Fruit fly (Drosophila melanogaster) whole organism, embryonic: ENCODE results near the gene Jhbp2.

Experiments used
- BtbVII ChIP-seq: fragments of 200-800 bp; sonication (Bioruptor generic); optimal IDR thresholded peaks from 3 replicates; lab custom pipeline; 2017; ENCODE audit warnings: missing biosample characterization, mild to moderate bottlenecking, missing genetic modification characterization
- CG10147 ChIP-seq: fragments of 200-800 bp; sonication (Bioruptor generic); optimal IDR thresholded peaks from 2 replicates; lab custom pipeline; 2019; ENCODE audit warnings: missing biosample characterization, mild to moderate bottlenecking, missing genetic modification characterization, moderate library complexity
- CG10543 ChIP-seq: fragments of 200-800 bp; sonication (Bioruptor generic); optimal IDR thresholded peaks from 3 replicates; lab custom pipeline; 2017; ENCODE audit warnings: missing biosample characterization, mild to moderate bottlenecking, missing genetic modification characterization, moderate library complexity
- CG11504 ChIP-seq: fragments of 200-800 bp; sonication (Bioruptor generic); optimal IDR thresholded peaks from 3 replicates; lab custom pipeline; 2019; ENCODE audit warnings: missing biosample characterization, mild to moderate bottlenecking, missing genetic modification characterization, moderate library complexity
- CG12744 ChIP-seq: fragments of 200-800 bp; sonication (Bioruptor generic); optimal IDR thresholded peaks from 2 replicates; lab custom pipeline; 2016; ENCODE audit warnings: missing biosample characterization, missing genetic modification characterization
- CG12769 ChIP-seq: fragments of 200-800 bp; sonication (Bioruptor generic); optimal IDR thresholded peaks from 2 replicates; lab custom pipeline; 2019; ENCODE audit warnings: missing biosample characterization, mild to moderate bottlenecking, missing genetic modification characterization, moderate library complexity
- CG13624 ChIP-seq: fragments of 200-800 bp; sonication (Bioruptor generic); optimal IDR thresholded peaks from 2 replicates; lab custom pipeline; 2016; ENCODE audit warnings: missing biosample characterization, missing genetic modification characterization
- CG14860 ChIP-seq: fragments of 200-800 bp; sonication (Bioruptor generic); IDR thresholded peaks from 3 replicates; pipeline ENCODE4 v1.3.6; 2022; ENCODE audit warnings: missing biosample characterization, missing genetic modification characterization; ENCODE audit not compliant: partially characterized antibody
- CG15479 ChIP-seq: fragments of 200-800 bp; sonication (Bioruptor generic); optimal IDR thresholded peaks from 3 replicates; lab custom pipeline; 2019; ENCODE audit warnings: missing biosample characterization, mild to moderate bottlenecking, missing genetic modification characterization, moderate library complexity
- CG16815 ChIP-seq: fragments of 200-800 bp; sonication (Bioruptor generic); optimal IDR thresholded peaks from 3 replicates; lab custom pipeline; 2017; ENCODE audit warnings: missing biosample characterization, mild to moderate bottlenecking, missing genetic modification characterization
- CG31441 ChIP-seq: fragments of 200-800 bp; sonication (Bioruptor generic); IDR thresholded peaks from 2 replicates; pipeline ENCODE4 v1.3.6; 2022; ENCODE audit warnings: missing biosample characterization, missing genetic modification characterization
- CG34376 ChIP-seq: fragments of 200-800 bp; sonication (Bioruptor generic); optimal IDR thresholded peaks from 2 replicates; lab custom pipeline; 2018; ENCODE audit warnings: missing biosample characterization, mild to moderate bottlenecking, missing genetic modification characterization
- CG4328 ChIP-seq: fragments of 200-800 bp; sonication (Bioruptor generic); optimal IDR thresholded peaks from 3 replicates; lab custom pipeline; 2017; ENCODE audit warnings: missing biosample characterization, missing genetic modification reagents, missing genetic modification characterization
- CG4360 ChIP-seq: fragments of 200-800 bp; sonication (Bioruptor generic); IDR thresholded peaks from 2 replicates; pipeline ENCODE4 v1.3.6; 2022; ENCODE audit warnings: missing biosample characterization, missing genetic modification characterization
- CG8290 ChIP-seq, 3 experiments: fragments of 200-800 bp; sonication (Bioruptor generic); optimal IDR thresholded peaks; 2 replicates each; lab custom pipeline; 2016 to 2019; ENCODE audit warnings: missing biosample characterization in 3 of 3, missing genetic modification characterization in 3 of 3, mild to moderate bottlenecking in 2 of 3, moderate library complexity in 1 of 3
- CG9932 ChIP-seq: fragments of 200-800 bp; sonication (Bioruptor generic); IDR thresholded peaks from 2 replicates; pipeline ENCODE4 v1.3.6; 2022; ENCODE audit warnings: missing biosample characterization, missing genetic modification characterization
- CTCF ChIP-seq: fragments of 200-800 bp; sonication (Bioruptor generic); optimal IDR thresholded peaks from 2 replicates; lab custom pipeline; 2017; ENCODE audit warnings: missing biosample characterization, mild to moderate bottlenecking, missing genetic modification characterization, moderate library complexity
- Deaf1 ChIP-seq: fragments of 200-800 bp; optimal IDR thresholded peaks from 3 replicates; lab custom pipeline; 2019; ENCODE audit warnings: missing biosample characterization, mild to moderate bottlenecking, missing genetic modification characterization, moderate library complexity
- Drgx ChIP-seq: fragments of 200-800 bp; sonication (Bioruptor generic); IDR thresholded peaks from 2 replicates; pipeline ENCODE4 v1.3.6; 2022; ENCODE audit warnings: missing biosample characterization, missing genetic modification characterization
- Elba2 ChIP-seq: fragments of 200-800 bp; sonication (Bioruptor generic); optimal IDR thresholded peaks from 3 replicates; lab custom pipeline; 2016; ENCODE audit warnings: missing biosample characterization, missing genetic modification characterization
- HHEX ChIP-seq: fragments of 200-800 bp; sonication (Bioruptor generic); optimal IDR thresholded peaks from 3 replicates; lab custom pipeline; 2017; ENCODE audit warnings: missing biosample characterization, mild to moderate bottlenecking, missing genetic modification characterization, missing genetic modification reagents
- Hand ChIP-seq: fragments of 200-800 bp; sonication (Bioruptor generic); optimal IDR thresholded peaks from 2 replicates; lab custom pipeline; 2017; ENCODE audit warnings: mild to moderate bottlenecking, missing biosample characterization, missing genetic modification reagents, missing genetic modification characterization
- Hsf ChIP-seq: fragments of 200-800 bp; sonication (Bioruptor generic); optimal IDR thresholded peaks from 3 replicates; lab custom pipeline; 2016; ENCODE audit warnings: missing biosample characterization, missing genetic modification characterization
- MESR4 ChIP-seq: fragments of 200-800 bp; sonication (Bioruptor generic); optimal IDR thresholded peaks from 2 replicates; lab custom pipeline; 2018; ENCODE audit warnings: missing biosample characterization, mild to moderate bottlenecking, missing genetic modification characterization, moderate library complexity
- Med ChIP-seq: fragments of 200-800 bp; sonication (Bioruptor generic); peaks from one replicate; lab custom pipeline; 2016; ENCODE audit warnings: missing biosample characterization, missing genetic modification characterization, mild to moderate bottlenecking, inconsistent platforms, moderate library complexity
- Xrp1 ChIP-seq: fragments of 200-800 bp; sonication (Bioruptor generic); IDR thresholded peaks from 2 replicates; pipeline ENCODE4 v1.3.6; 2022; ENCODE audit warnings: missing biosample characterization, missing genetic modification characterization
- YL-1 ChIP-seq: fragments of 200-800 bp; sonication (Bioruptor generic); optimal IDR thresholded peaks from 3 replicates; lab custom pipeline; 2017; ENCODE audit warnings: missing biosample characterization, mild to moderate bottlenecking, missing genetic modification characterization
- ara ChIP-seq: fragments of 200-800 bp; sonication (Bioruptor generic); IDR thresholded peaks from 2 replicates; pipeline ENCODE4 v1.3.6; 2022; ENCODE audit warnings: missing biosample characterization, missing genetic modification characterization
- br ChIP-seq: fragments of >200 bp; optimal IDR thresholded peaks from 2 replicates; lab custom pipeline; 2017
- cg ChIP-seq: fragments of 200-800 bp; sonication (Bioruptor generic); optimal IDR thresholded peaks from 3 replicates; lab custom pipeline; 2019; ENCODE audit warnings: missing biosample characterization, mild to moderate bottlenecking, missing genetic modification characterization, moderate library complexity
- chn ChIP-seq: fragments of 200-800 bp; sonication (Bioruptor generic); optimal IDR thresholded peaks from 2 replicates; lab custom pipeline; 2016; ENCODE audit warnings: missing biosample characterization, missing genetic modification characterization
- crol ChIP-seq: fragments of 200-800 bp; sonication (Bioruptor generic); IDR thresholded peaks from 2 replicates; pipeline ENCODE4 v1.3.6; 2022; ENCODE audit warnings: missing biosample characterization, missing genetic modification characterization
- cwo ChIP-seq: fragments of 200-800 bp; sonication (Bioruptor generic); optimal IDR thresholded peaks from 3 replicates; lab custom pipeline; 2017; ENCODE audit warnings: missing biosample characterization, missing genetic modification characterization, mild to moderate bottlenecking, moderate library complexity, missing genetic modification reagents
- ems ChIP-seq: fragments of 200-800 bp; sonication (Bioruptor generic); optimal IDR thresholded peaks from 3 replicates; lab custom pipeline; 2016; ENCODE audit warnings: missing biosample characterization, missing genetic modification characterization
- ewg ChIP-seq: fragments of 200-800 bp; sonication (Bioruptor generic); optimal IDR thresholded peaks from 3 replicates; lab custom pipeline; 2017; ENCODE audit warnings: mild to moderate bottlenecking, missing biosample characterization, missing genetic modification reagents, missing genetic modification characterization
- gce ChIP-seq: fragments of 200-800 bp; sonication (Bioruptor generic); IDR thresholded peaks from 3 replicates; pipeline ENCODE4 v1.3.6; 2022; ENCODE audit warnings: missing biosample characterization, missing genetic modification characterization
- gcm ChIP-seq: fragments of 200-800 bp; sonication (Bioruptor generic); optimal IDR thresholded peaks from 2 replicates; lab custom pipeline; 2019; ENCODE audit warnings: missing biosample characterization, mild to moderate bottlenecking, missing genetic modification characterization, moderate library complexity
- kay ChIP-seq: fragments of 200-800 bp; sonication (Bioruptor generic); optimal IDR thresholded peaks from 2 replicates; lab custom pipeline; 2016; ENCODE audit warnings: missing biosample characterization, missing genetic modification characterization
- mirr ChIP-seq: fragments of 200-800 bp; sonication (Bioruptor generic); optimal IDR thresholded peaks from 3 replicates; lab custom pipeline; 2018; ENCODE audit warnings: missing biosample characterization, mild to moderate bottlenecking, missing genetic modification characterization
- nerfin-1 ChIP-seq: fragments of 200-800 bp; sonication (Bioruptor generic); optimal IDR thresholded peaks from 3 replicates; lab custom pipeline; 2019; ENCODE audit warnings: missing biosample characterization, mild to moderate bottlenecking, missing genetic modification characterization, moderate library complexity
- nom ChIP-seq: fragments of 200-800 bp; sonication (Bioruptor generic); optimal IDR thresholded peaks from 2 replicates; lab custom pipeline; 2017; ENCODE audit warnings: missing biosample characterization, missing genetic modification characterization, mild to moderate bottlenecking, moderate library complexity, missing genetic modification reagents
- pros ChIP-seq: fragments of 200-800 bp; sonication (Bioruptor generic); optimal IDR thresholded peaks from 3 replicates; lab custom pipeline; 2019; ENCODE audit warnings: missing biosample characterization, mild to moderate bottlenecking, missing genetic modification characterization, moderate library complexity
- pzg ChIP-seq: fragments of 200-800 bp; sonication (Bioruptor generic); optimal IDR thresholded peaks from 3 replicates; lab custom pipeline; 2018; ENCODE audit warnings: missing biosample characterization, mild to moderate bottlenecking, missing genetic modification characterization, moderate library complexity
- sd ChIP-seq: fragments of 200-800 bp; sonication (Bioruptor generic); optimal IDR thresholded peaks from 3 replicates; lab custom pipeline; 2018; ENCODE audit warnings: missing biosample characterization, mild to moderate bottlenecking, missing genetic modification characterization, moderate library complexity
- sug ChIP-seq: fragments of 200-800 bp; optimal IDR thresholded peaks from 2 replicates; lab custom pipeline; 2019; ENCODE audit warnings: missing biosample characterization, mild to moderate bottlenecking, missing genetic modification characterization, moderate library complexity
- tll ChIP-seq, 2 experiments: fragments of 200-800 bp in 1 of 2; fragments of >200 bp in 1 of 2; sonication (Bioruptor generic) in 1 of 2; optimal IDR thresholded peaks; 2 replicates each; lab custom pipeline; 2017 to 2019; ENCODE audit warnings: missing biosample characterization in 2 of 2, missing genetic modification characterization in 2 of 2, mild to moderate bottlenecking in 1 of 2, moderate library complexity in 1 of 2
- z ChIP-seq: fragments of 200-800 bp; sonication (Bioruptor generic); IDR thresholded peaks from 3 replicates; pipeline ENCODE4 v1.3.6; 2022; ENCODE audit warnings: missing biosample characterization, missing genetic modification characterization

Jhbp2 gene

dm6 chr3R:4951764-4952570 is 9.2 kb downstream of the Jhbp2 start:
- TF ChIP-seq cwo (GFP tag; lab: Kevin White, UChicago) (peak; percentile 61), Hsf (peak; percentile 7), CG12769 (tag; lab: Kevin White, UChicago) (peak; percentile 72), cg (GFP tag; lab: Kevin White, UChicago) (peak; percentile 98), sug (tag; lab: Kevin White, UChicago) (peak; percentile 53), Xrp1 (no peak), nom (peak; percentile 64), ems (GFP tag; lab: Kevin White, UChicago) (no peak), gce (GFP tag; lab: Robert Waterston, UW) (no peak), Hand (no peak), CG4328 (GFP tag; lab: Kevin White, UChicago) (no peak), z (GFP tag; lab: Robert Waterston, UW) (no peak), chn (peak; percentile 6), HHEX (GFP tag; lab: Kevin White, UChicago) (no peak), CG9932 (GFP tag; lab: Robert Waterston, UW) (no peak), CTCF (GFP tag; lab: Kevin White, UChicago) (peak; percentile 70), CG10147 (GFP tag; lab: Kevin White, UChicago) (peak; percentile 27), CG12744 (GFP tag; lab: Kevin White, UChicago) (peak; percentile 7), CG34376 (peak; percentile 53), Drgx (GFP tag; lab: Robert Waterston, UW) (no peak), CG14860 (GFP tag; lab: Robert Waterston, UW) (no peak), Med (peak; percentile 63), CG11504 (tag; lab: Kevin White, UChicago) (no peak), CG31441 (GFP tag; lab: Robert Waterston, UW) (no peak), CG10543 (GFP tag; lab: Kevin White, UChicago) (peak; percentile 69), gcm (no peak), Elba2 (GFP tag; lab: Kevin White, UChicago) (peak; percentile 88), CG15479 (peak; percentile 66), BtbVII (GFP tag; lab: Kevin White, UChicago) (peak; percentile 52), CG4360 (GFP tag; lab: Robert Waterston, UW) (no peak), CG13624 (GFP tag; lab: Kevin White, UChicago) (peak; percentile 84), tll (GFP tag; optimal IDR thresholded peaks at IDR 0.05; lab: Kevin White, UChicago) (peak; percentile 29 to 45), CG8290 (GFP tag; optimal IDR thresholded peaks at IDR 0.05; lab: Kevin White, UChicago) (no peak), CG8290 (tag; optimal IDR thresholded peaks at IDR 0.05; lab: Kevin White, UChicago) (peak in 1 of 2 experiments; percentile 62), Deaf1 (peak; percentile 56), kay (GFP tag; lab: Kevin White, UChicago) (peak; percentile 30), mirr (peak; percentile 63), br (lab: Kevin White, UChicago) (no peak), sd (tag; lab: Kevin White, UChicago) (peak; percentile 78), MESR4 (GFP tag; lab: Kevin White, UChicago) (peak; percentile 95), nerfin-1 (tag; lab: Kevin White, UChicago) (peak; percentile 70), ara (GFP tag; lab: Robert Waterston, UW) (no peak), CG16815 (GFP tag; lab: Kevin White, UChicago) (no peak), crol (GFP tag; lab: Robert Waterston, UW) (no peak), pros (GFP tag; lab: Kevin White, UChicago) (peak; percentile 28), pzg (GFP tag; lab: Kevin White, UChicago) (no peak), YL-1 (GFP tag; lab: Kevin White, UChicago) (peak; percentile 58), ewg (GFP tag; lab: Kevin White, UChicago) (peak; percentile 1)
